Worm (Caenorhabditis elegans) whole organism, L4/young adult: ENCODE measurements around the gene col-73.

Experiments used
- W03F9.2 ChIP-seq: fragments of 150-350 bp; optimal IDR thresholded peaks from 2 replicates; lab custom pipeline; 2014; ENCODE audit warnings: missing biosample characterization, missing genetic modification characterization
- dao-5 ChIP-seq: sonication (generic microtip); optimal IDR thresholded peaks from 2 replicates; lab custom pipeline; 2016; ENCODE audit warnings: missing genotype, missing genetic modification characterization, moderate library complexity, missing compliant biosample characterization
- him-1 ChIP-seq: sonication (generic microtip); optimal IDR thresholded peaks from 2 replicates; lab custom pipeline; 2016; ENCODE audit warnings: missing genotype, missing genetic modification reagents, missing genetic modification characterization, missing compliant biosample characterization

ce11 chrII:4866045-4866444 lies 6.9 kb downstream of the col-73 start:
- TF ChIP-seq W03F9.2 (tag; lab: Kevin White, UChicago) (no peak), him-1 (tag; lab: Kevin White, UChicago) (no peak), dao-5 (tag; lab: Kevin White, UChicago) (no peak)
